Worm (Caenorhabditis elegans): ENCODE measurements around the gene mrpl-12.

DNA sequence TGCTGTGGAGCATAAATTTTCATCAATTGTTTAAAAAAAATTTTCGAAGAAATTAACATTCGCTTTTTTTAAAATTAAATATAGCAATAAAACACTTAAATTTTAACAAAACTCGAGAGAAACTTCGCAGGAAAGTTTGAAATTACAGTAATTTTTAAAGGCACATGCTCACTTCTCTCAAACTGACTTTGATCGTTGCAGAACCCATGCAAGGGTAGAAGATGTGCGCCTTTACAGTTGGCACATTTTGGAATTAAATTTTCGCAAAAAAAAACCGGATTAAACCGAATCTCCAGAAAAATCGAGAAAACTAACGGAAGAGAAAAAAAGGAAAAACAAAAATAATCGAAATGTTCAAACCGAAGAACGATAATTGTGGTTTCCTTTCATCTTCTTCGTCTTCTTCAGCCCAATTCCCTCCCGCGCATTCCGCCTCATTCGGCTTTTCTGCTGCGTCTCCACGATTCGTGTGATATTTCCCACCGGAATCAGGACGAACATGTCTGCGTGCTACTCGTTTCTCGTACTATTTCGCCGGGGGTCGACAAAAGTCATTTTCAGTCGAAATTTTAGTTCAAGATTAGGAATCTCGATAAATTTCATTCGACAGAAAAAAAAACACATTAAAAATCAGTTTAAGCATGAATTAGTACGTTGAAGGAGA lies 28.9 kb downstream of the mrpl-12 start:
- TF ChIP-seq nfya-1 (tag; optimal IDR thresholded peaks at IDR 0.05), result no peak
- TF ChIP-seq sox-2 (GFP tag; IDR thresholded peaks at IDR 0.05), result no peak
- no peak for TF ChIP-seq npax-4 (tag; optimal IDR thresholded peaks at IDR 0.05)
- no peak for TF ChIP-seq nhr-11 (tag; optimal IDR thresholded peaks at IDR 0.05)
- TF ChIP-seq hlh-30 (tag; optimal IDR thresholded peaks at IDR 0.05; ENCODE audit: insufficient read depth), result no peak
- TF ChIP-seq Y22D7AL.16 (tag; optimal IDR thresholded peaks at IDR 0.05), result no peak
- TF ChIP-seq rnt-1 (tag; optimal IDR thresholded peaks at IDR 0.05), result no peak
- TF ChIP-seq ama-1 (optimal IDR thresholded peaks at IDR 0.05), result no peak
- TF ChIP-seq pha-4 (tag; optimal IDR thresholded peaks at IDR 0.05), result no peak
- TF ChIP-seq ceh-48 (tag; optimal IDR thresholded peaks at IDR 0.05), result no peak
